Worm (Caenorhabditis elegans) whole organism, L2 larva: ENCODE measurements around the gene K08D9.6.

Source experiments
- Y55F3AM.14 ChIP-seq: fragments of 200-800 bp; sonication (Bioruptor generic); optimal IDR thresholded peaks from 2 replicates; lab custom pipeline; 2018; ENCODE audit warnings: mild to moderate bottlenecking, missing genetic modification characterization, missing compliant biosample characterization
- dmd-4 ChIP-seq: sonication (generic microtip); optimal IDR thresholded peaks from 2 replicates; lab custom pipeline; 2017; ENCODE audit warnings: missing biosample characterization, missing genetic modification characterization
- fos-1 ChIP-seq: fragments of 150-350 bp; optimal IDR thresholded peaks from 2 replicates; lab custom pipeline; 2014; ENCODE audit warnings: missing biosample characterization, missing genetic modification characterization
- lin-11 ChIP-seq: fragments of 150-350 bp; sonication (generic microtip); optimal IDR thresholded peaks from 2 replicates; lab custom pipeline; 2014; ENCODE audit warnings: missing biosample characterization, missing genetic modification characterization, inconsistent platforms, mixed read lengths
- lsy-2 ChIP-seq, 2 experiments: fragments of 150-350 bp in 1 of 2; sonication (generic microtip) in 1 of 2; optimal IDR thresholded peaks; 2 replicates each; lab custom pipeline; 2014 to 2017; ENCODE audit warnings: missing biosample characterization in 2 of 2, missing genetic modification characterization in 2 of 2
- nhr-11 ChIP-seq: fragments of 150-350 bp; optimal IDR thresholded peaks from 2 replicates; lab custom pipeline; 2014; ENCODE audit warnings: missing biosample characterization, missing genetic modification characterization
- nhr-237 ChIP-seq: fragments of 150-350 bp; optimal IDR thresholded peaks from 2 replicates; lab custom pipeline; 2014; ENCODE audit warnings: missing biosample characterization, missing genetic modification characterization
- unc-39 ChIP-seq: fragments of 150-350 bp; optimal IDR thresholded peaks from 2 replicates; lab custom pipeline; 2014; ENCODE audit warnings: missing biosample characterization, missing genetic modification characterization
- unc-62 ChIP-seq: fragments of 150-350 bp; optimal IDR thresholded peaks from 2 replicates; lab custom pipeline; 2014; ENCODE audit warnings: missing biosample characterization, missing genetic modification reagents, missing genetic modification characterization
- zag-1 ChIP-seq: fragments of 150-350 bp; optimal IDR thresholded peaks from 2 replicates; lab custom pipeline; 2014; ENCODE audit warnings: missing biosample characterization, missing genetic modification characterization
- ztf-11 ChIP-seq: sonication (generic microtip); optimal IDR thresholded peaks from 2 replicates; lab custom pipeline; 2017; ENCODE audit warnings: missing biosample characterization, missing genetic modification characterization

ce11 chrV:3185855-3186254 is 48.9 kb downstream of the K08D9.6 start:
- TF ChIP-seq nhr-11 (tag; lab: Kevin White, UChicago) (no peak), lin-11 (tag; lab: Kevin White, UChicago) (no peak), unc-62 (GFP tag; lab: Kevin White, UChicago) (no peak), fos-1 (tag; lab: Kevin White, UChicago) (no peak), dmd-4 (no peak), ztf-11 (tag; lab: Kevin White, UChicago) (no peak), unc-39 (tag; lab: Kevin White, UChicago) (no peak), lsy-2 (tag; optimal IDR thresholded peaks at IDR 0.05; lab: Kevin White, UChicago) (no peak), Y55F3AM.14 (GFP tag; lab: Kevin White, UChicago) (no peak), zag-1 (tag; lab: Kevin White, UChicago) (no peak), nhr-237 (no peak)
